Fruit fly (Drosophila melanogaster): ENCODE measurements around the gene Adhr.

DNA sequence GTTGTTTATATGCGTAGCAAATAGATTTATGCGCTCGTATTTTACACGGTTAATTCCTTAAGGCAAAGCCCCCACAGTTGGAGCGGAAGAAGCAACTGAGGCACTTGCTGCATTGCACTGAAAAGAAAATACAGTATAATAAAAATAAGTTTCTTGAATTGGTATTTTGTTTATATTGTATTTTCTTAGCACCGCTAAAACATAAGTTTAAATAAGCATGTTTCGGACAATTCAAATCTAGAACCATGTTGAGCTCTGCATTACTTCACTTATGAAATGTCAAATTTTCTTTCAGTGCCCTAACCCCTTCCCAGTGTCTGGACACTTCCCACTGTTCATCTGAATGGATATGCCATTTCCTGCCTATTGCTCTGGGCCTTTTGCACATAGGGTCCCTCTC is 40.5 kb upstream of the Adhr start:
- TF ChIP-seq CG8478 (optimal IDR thresholded peaks at IDR 0.05) (no peak), CTCF (optimal IDR thresholded peaks at IDR 0.05) (no peak)

Data from S2 (cell line).